Fruit fly (Drosophila melanogaster): ENCODE data around the gene sbm.

The sbm gene

dm6 chrX:14627080-14627796 lies 24.9 kb upstream of the sbm start (continued):
- peak; percentile 43 for TF ChIP-seq CG6683 (GFP tag; optimal IDR thresholded peaks at IDR 0.05)
- peak; percentile 51; the same call in 1 of the 2 replicates for TF ChIP-seq sob (GFP tag; IDR thresholded peaks at IDR 0.05)
- TF ChIP-seq lmd (GFP tag; IDR thresholded peaks at IDR 0.05), result peak; percentile 71
- no peak for TF ChIP-seq Hr39 (optimal IDR thresholded peaks at IDR 0.05)
- TF ChIP-seq phol (tag; optimal IDR thresholded peaks at IDR 0.05), result peak; percentile 92
- peak; percentile 79 for TF ChIP-seq Xbp1 (GFP tag; optimal IDR thresholded peaks at IDR 0.05)
- TF ChIP-seq Oli (tag; optimal IDR thresholded peaks at IDR 0.05), result peak; percentile 89
- peak; percentile 90 for TF ChIP-seq unpg (GFP tag; optimal IDR thresholded peaks at IDR 0.05)
- peak; percentile 90 for TF ChIP-seq CG8924 (tag; optimal IDR thresholded peaks at IDR 0.05)
- no peak for TF ChIP-seq amos (GFP tag; IDR thresholded peaks at IDR 0.05; ENCODE audit: partially characterized antibody)
- peak; percentile 31 for TF ChIP-seq Elba2 (GFP tag; optimal IDR thresholded peaks at IDR 0.05)
- TF ChIP-seq CG16863 (GFP tag; optimal IDR thresholded peaks at IDR 0.05), result peak; percentile 72
- TF ChIP-seq tap (tag; optimal IDR thresholded peaks at IDR 0.05), result peak; percentile 83
- peak; percentile 56 for TF ChIP-seq Sry-β (GFP tag; optimal IDR thresholded peaks at IDR 0.05)
- peak; percentile 38 for TF ChIP-seq NC2α (GFP tag; optimal IDR thresholded peaks at IDR 0.05)
- TF ChIP-seq kni (GFP tag; optimal IDR thresholded peaks at IDR 0.05), result peak; percentile 81
- peak; percentile 91 for TF ChIP-seq dmrt99B (tag; optimal IDR thresholded peaks at IDR 0.05)
- TF ChIP-seq CG17359 (tag; optimal IDR thresholded peaks at IDR 0.05), result peak; percentile 87
- TF ChIP-seq stwl (tag; optimal IDR thresholded peaks at IDR 0.05), result peak; percentile 60
- peak; percentile 59 for TF ChIP-seq CG1647 (GFP tag; optimal IDR thresholded peaks at IDR 0.05)
- TF ChIP-seq zf30C (GFP tag; optimal IDR thresholded peaks at IDR 0.05), result peak; percentile 91
- TF ChIP-seq ab (GFP tag; optimal IDR thresholded peaks at IDR 0.05), result peak; percentile 13
- no peak for TF ChIP-seq Tbp (GFP tag; optimal IDR thresholded peaks at IDR 0.05)
- peak; percentile 82 for TF ChIP-seq CG13424 (tag; optimal IDR thresholded peaks at IDR 0.05)
- peak; percentile 90 for TF ChIP-seq CG11504 (tag; optimal IDR thresholded peaks at IDR 0.05)
- TF ChIP-seq pum (GFP tag; optimal IDR thresholded peaks at IDR 0.05), result peak; percentile 74
- peak; percentile 95 for TF ChIP-seq dmrt11E (tag; optimal IDR thresholded peaks at IDR 0.05)
- no peak for TF ChIP-seq hkb (optimal IDR thresholded peaks at IDR 0.05)
- peak; percentile 81 for TF ChIP-seq hkb (GFP tag; IDR thresholded peaks at IDR 0.05)
- no peak for TF ChIP-seq CG11456 (GFP tag; IDR thresholded peaks at IDR 0.05)
- TF ChIP-seq trem (tag; optimal IDR thresholded peaks at IDR 0.05), result peak; percentile 91
- TF ChIP-seq grau (tag; optimal IDR thresholded peaks at IDR 0.05), result peak; percentile 85
- peak; percentile 46; the same call in 1 of the 2 replicates for TF ChIP-seq CG14441 (GFP tag; IDR thresholded peaks at IDR 0.05)
- TF ChIP-seq Ravus (GFP tag; IDR thresholded peaks at IDR 0.05), result peak; percentile 38
- no peak for TF ChIP-seq abd-A (tag; optimal IDR thresholded peaks at IDR 0.05)
- peak; percentile 59 for TF ChIP-seq peb (GFP tag; IDR thresholded peaks at IDR 0.05)
- TF ChIP-seq ham (GFP tag; IDR thresholded peaks at IDR 0.05), result no peak
- peak; percentile 80 for TF ChIP-seq CG18476 (GFP tag; optimal IDR thresholded peaks at IDR 0.05)
- TF ChIP-seq CG7556 (GFP tag; optimal IDR thresholded peaks at IDR 0.05), result peak; percentile 88
- peak; percentile 22 for TF ChIP-seq en (GFP tag; optimal IDR thresholded peaks at IDR 0.05)
- peak; percentile 25 for TF ChIP-seq Hand (GFP tag; optimal IDR thresholded peaks at IDR 0.05)
- peak; percentile 61 for TF ChIP-seq CG9215 (GFP tag; IDR thresholded peaks at IDR 0.05)
- no peak for TF ChIP-seq MBD-R2 (GFP tag; IDR thresholded peaks at IDR 0.05)
- TF ChIP-seq Dbx (GFP tag; IDR thresholded peaks at IDR 0.05), result no peak
- peak; percentile 30 for TF ChIP-seq CG31365 (tag; optimal IDR thresholded peaks at IDR 0.05)
- TF ChIP-seq emc (GFP tag; optimal IDR thresholded peaks at IDR 0.05), result no peak
- peak; percentile 75 for TF ChIP-seq grn (GFP tag; optimal IDR thresholded peaks at IDR 0.05)
- peak; percentile 84 for TF ChIP-seq Sox100B (GFP tag; optimal IDR thresholded peaks at IDR 0.05)
- TF ChIP-seq Ets97D (GFP tag; optimal IDR thresholded peaks at IDR 0.05), result peak; percentile 14
- no peak for TF ChIP-seq CG17912 (GFP tag; optimal IDR thresholded peaks at IDR 0.05)
